Worm (Caenorhabditis elegans) whole organism, L4 larva: Measurements from ENCODE around the gene C34H4.5.

Experiments
- F44E2.7 ChIP-seq: fragments of 200-800 bp; sonication (Bioruptor generic); IDR thresholded peaks from 2 replicates; pipeline ENCODE4 v2.1.2; 2022; ENCODE audit warnings: missing genetic modification characterization, missing compliant biosample characterization
- T20F7.1 ChIP-seq: fragments of 200-800 bp; sonication (Bioruptor generic); optimal IDR thresholded peaks from 2 replicates; lab custom pipeline; 2018; ENCODE audit warnings: mild to moderate bottlenecking, missing genetic modification characterization, missing compliant biosample characterization
- Y48G9A.11 ChIP-seq: fragments of 200-800 bp; sonication (Bioruptor generic); IDR thresholded peaks from 2 replicates; pipeline ENCODE4 v1.3.6; 2022; ENCODE audit warnings: missing genetic modification reagents, missing genetic modification characterization, missing compliant biosample characterization
- Y75B8A.6 ChIP-seq: fragments of 200-800 bp; sonication (Bioruptor generic); IDR thresholded peaks from 2 replicates; pipeline ENCODE4 v1.3.6; 2022; ENCODE audit warnings: missing genetic modification reagents, missing genetic modification characterization, missing compliant biosample characterization
- aha-1 ChIP-seq: fragments of 150-350 bp; peaks from one replicate; lab custom pipeline; 2014; ENCODE audit warnings: missing biosample characterization, missing genetic modification characterization
- aly-2 ChIP-seq: sonication (generic microtip); optimal IDR thresholded peaks from 2 replicates; lab custom pipeline; 2018; ENCODE audit warnings: missing biosample characterization, missing genetic modification characterization
- arid-1 ChIP-seq: fragments of 200-800 bp; sonication (Bioruptor generic); conservative IDR thresholded peaks from 2 replicates; pipeline ENCODE4 v1.3.6; 2022; ENCODE audit warnings: missing genetic modification reagents, missing genetic modification characterization, missing compliant biosample characterization
- ceh-32 ChIP-seq: sonication (generic microtip); optimal IDR thresholded peaks from 2 replicates; lab custom pipeline; 2016; ENCODE audit warnings: mild to moderate bottlenecking, missing genetic modification characterization, missing compliant biosample characterization; ENCODE audit not compliant: poor library complexity
- ceh-44 ChIP-seq: fragments of 200-800 bp; sonication (Bioruptor generic); IDR thresholded peaks from 2 replicates; pipeline ENCODE4 v1.3.6; 2022; ENCODE audit warnings: missing genetic modification reagents, missing genetic modification characterization, missing compliant biosample characterization
- ceh-82 ChIP-seq: sonication (generic microtip); optimal IDR thresholded peaks from 2 replicates; lab custom pipeline; 2017; ENCODE audit warnings: missing biosample characterization, missing genetic modification characterization
- ces-1 ChIP-seq: fragments of 150-350 bp; sonication (generic microtip); optimal IDR thresholded peaks from 4 replicates; lab custom pipeline; 2014; ENCODE audit warnings: missing biosample characterization, missing genetic modification reagents, missing genetic modification characterization
- ctbp-1 ChIP-seq: fragments of 200-800 bp; sonication (Bioruptor generic); IDR thresholded peaks from 2 replicates; pipeline ENCODE4 v1.3.6; 2022; ENCODE audit warnings: missing genetic modification reagents, missing genetic modification characterization, missing compliant biosample characterization
- daf-16 ChIP-seq, 3 experiments: sonication (generic microtip); optimal IDR thresholded peaks; 2 replicates each; lab custom pipeline; 2016 to 2017; ENCODE audit warnings: missing genetic modification characterization in 3 of 3, missing genetic modification reagents in 3 of 3, mild to moderate bottlenecking in 2 of 3, missing compliant biosample characterization in 2 of 3, missing biosample characterization in 1 of 3, moderate library complexity in 1 of 3
- dmd-6 ChIP-seq: fragments of 200-800 bp; sonication (Bioruptor generic); IDR thresholded peaks from 2 replicates; pipeline ENCODE4 v1.3.6; 2022; ENCODE audit warnings: missing genetic modification reagents, missing genetic modification characterization, missing compliant biosample characterization
- dmd-9 ChIP-seq: fragments of 200-800 bp; sonication (Bioruptor generic); IDR thresholded peaks from 2 replicates; pipeline ENCODE4 v1.3.6; 2022; ENCODE audit warnings: missing genetic modification reagents, missing genetic modification characterization, missing compliant biosample characterization
- dpl-1 ChIP-seq: fragments of 150-350 bp; optimal IDR thresholded peaks from 2 replicates; lab custom pipeline; 2014; ENCODE audit warnings: missing biosample characterization, missing genetic modification reagents, missing genetic modification characterization
- egl-43 ChIP-seq: fragments of 200-800 bp; sonication (Bioruptor generic); IDR thresholded peaks from 2 replicates; pipeline ENCODE4 v1.3.6; 2022; ENCODE audit warnings: missing genetic modification reagents, missing genetic modification characterization, missing compliant biosample characterization
- hlh-11 ChIP-seq: fragments of 200-800 bp; sonication (Bioruptor generic); optimal IDR thresholded peaks from 2 replicates; lab custom pipeline; 2018; ENCODE audit warnings: mild to moderate bottlenecking, missing genetic modification characterization, missing compliant biosample characterization
- hmg-1.1 ChIP-seq: fragments of 200-800 bp; sonication (Bioruptor generic); IDR thresholded peaks from 2 replicates; pipeline ENCODE4 v1.3.6; 2022; ENCODE audit warnings: missing genetic modification reagents, missing genetic modification characterization, missing compliant biosample characterization
- jun-1 ChIP-seq: fragments of 150-350 bp; optimal IDR thresholded peaks from 2 replicates; lab custom pipeline; 2014; ENCODE audit warnings: missing biosample characterization, missing genetic modification reagents, missing genetic modification characterization
- lim-7 ChIP-seq: fragments of 200-800 bp; sonication (Bioruptor generic); IDR thresholded peaks from 2 replicates; pipeline ENCODE4 v1.3.6; 2022; ENCODE audit warnings: missing genetic modification characterization, missing compliant biosample characterization
- lin-1 ChIP-seq: fragments of 200-800 bp; sonication (Bioruptor generic); IDR thresholded peaks from 2 replicates; pipeline ENCODE4 v1.3.6; 2022; ENCODE audit warnings: missing genetic modification reagents, missing genetic modification characterization, missing compliant biosample characterization
- lin-13 ChIP-seq: fragments of 150-350 bp; optimal IDR thresholded peaks from 2 replicates; lab custom pipeline; 2014; ENCODE audit warnings: missing biosample characterization, missing genetic modification reagents, missing genetic modification characterization
- lin-15B ChIP-seq: fragments of 150-350 bp; sonication (generic microtip); optimal IDR thresholded peaks from 3 replicates; lab custom pipeline; 2014; ENCODE audit warnings: missing biosample characterization, missing genetic modification characterization
- lin-39 ChIP-seq: fragments of 150-350 bp; optimal IDR thresholded peaks from 2 replicates; lab custom pipeline; 2014; ENCODE audit warnings: missing biosample characterization, missing genetic modification reagents, missing genetic modification characterization
- lir-3 ChIP-seq: sonication (generic microtip); optimal IDR thresholded peaks from 2 replicates; lab custom pipeline; 2016; ENCODE audit warnings: mild to moderate bottlenecking, missing genetic modification characterization, missing compliant biosample characterization
- madf-5 ChIP-seq, 2 experiments: fragments of 200-800 bp; sonication (Bioruptor generic); IDR thresholded peaks; 2 replicates each; pipeline ENCODE4 v1.3.6; 2022; ENCODE audit warnings: missing compliant biosample characterization in 2 of 2, missing genetic modification characterization in 2 of 2
- madf-9 ChIP-seq: fragments of 200-800 bp; sonication (Bioruptor generic); conservative IDR thresholded peaks from 2 replicates; pipeline ENCODE4 v1.3.6; 2022; ENCODE audit warnings: missing genetic modification reagents, missing genetic modification characterization, missing compliant biosample characterization
- mes-2 ChIP-seq: sonication (generic microtip); optimal IDR thresholded peaks from 2 replicates; lab custom pipeline; 2016; ENCODE audit warnings: missing genotype, mild to moderate bottlenecking, missing genetic modification characterization, missing compliant biosample characterization; ENCODE audit not compliant: poor library complexity, severe bottlenecking
- nhr-102 ChIP-seq: sonication (generic microtip); optimal IDR thresholded peaks from 2 replicates; lab custom pipeline; 2016; ENCODE audit warnings: mild to moderate bottlenecking, missing genetic modification characterization, moderate library complexity, missing compliant biosample characterization
- nhr-11 ChIP-seq: fragments of 150-350 bp; optimal IDR thresholded peaks from 2 replicates; lab custom pipeline; 2014; ENCODE audit warnings: missing biosample characterization, missing genetic modification characterization
- nhr-25 ChIP-seq: sonication (generic microtip); optimal IDR thresholded peaks from 2 replicates; lab custom pipeline; 2017; ENCODE audit warnings: missing genetic modification characterization, mild to moderate bottlenecking, missing compliant biosample characterization, antibody characterized with exemption, moderate library complexity, borderline replicate concordance; ENCODE audit not compliant: insufficient read depth
- nhr-28 ChIP-seq: fragments of 150-350 bp; optimal IDR thresholded peaks from 2 replicates; lab custom pipeline; 2014; ENCODE audit warnings: missing biosample characterization, missing genetic modification characterization
- pha-4 ChIP-seq, 2 experiments: fragments of 150-350 bp in 1 of 2; fragments of 200-800 bp in 1 of 2; sonication (Bioruptor generic) in 1 of 2; IDR thresholded peaks in 1 of 2; optimal IDR thresholded peaks in 1 of 2; 2 replicates each; pipeline versions ENCODE4 v1.3.6 to Lab custom; 2014 to 2022; ENCODE audit warnings: missing genetic modification characterization in 2 of 2, missing genetic modification reagents in 2 of 2, missing biosample characterization in 1 of 2, missing compliant biosample characterization in 1 of 2
- php-3 ChIP-seq: fragments of 200-800 bp; sonication (Bioruptor generic); IDR thresholded peaks from 2 replicates; pipeline ENCODE4 v1.3.6; 2022; ENCODE audit warnings: missing genetic modification reagents, missing genetic modification characterization, missing compliant biosample characterization
- pqm-1 ChIP-seq: sonication (generic microtip); optimal IDR thresholded peaks from 2 replicates; lab custom pipeline; 2017; ENCODE audit warnings: missing biosample characterization, missing genetic modification characterization
- rbr-2 ChIP-seq: sonication (generic microtip); optimal IDR thresholded peaks from 2 replicates; lab custom pipeline; 2016; ENCODE audit warnings: missing genotype, missing genetic modification characterization, missing compliant biosample characterization
- sdz-12 ChIP-seq: fragments of 200-800 bp; sonication (Bioruptor generic); optimal IDR thresholded peaks from 2 replicates; lab custom pipeline; 2018; ENCODE audit warnings: mild to moderate bottlenecking, missing genetic modification characterization, missing compliant biosample characterization
- spr-3 ChIP-seq: fragments of 200-800 bp; sonication (Bioruptor generic); optimal IDR thresholded peaks from 2 replicates; lab custom pipeline; 2018; ENCODE audit warnings: mild to moderate bottlenecking, missing genetic modification characterization, missing compliant biosample characterization
- unc-62 ChIP-seq, 3 experiments: fragments of 150-350 bp in 1 of 3; sonication (generic microtip); optimal IDR thresholded peaks in 2 of 3; peaks in 1 of 3; 1 replicate in 1 of 3; 2 replicates in 2 of 3; lab custom pipeline; 2014 to 2017; ENCODE audit warnings: missing biosample characterization in 3 of 3, missing genetic modification characterization in 3 of 3, missing genetic modification reagents in 3 of 3, missing genotype in 1 of 3
- zip-11 ChIP-seq: fragments of 200-800 bp; sonication (Bioruptor generic); IDR thresholded peaks from 2 replicates; pipeline ENCODE4 v1.3.6; 2022; ENCODE audit warnings: missing genetic modification characterization, missing compliant biosample characterization
- zip-2 ChIP-seq: fragments of 150-350 bp; optimal IDR thresholded peaks from 2 replicates; lab custom pipeline; 2014; ENCODE audit warnings: missing biosample characterization, missing genetic modification characterization
- ztf-11 ChIP-seq: fragments of 150-350 bp; optimal IDR thresholded peaks from 2 replicates; lab custom pipeline; 2014; ENCODE audit warnings: missing biosample characterization, missing genetic modification characterization
- ztf-7 ChIP-seq: fragments of 150-350 bp; optimal IDR thresholded peaks from 2 replicates; lab custom pipeline; 2014; ENCODE audit warnings: missing biosample characterization, missing genetic modification characterization

C34H4.5 gene

ce11 chrIV:1497448-1497847, 52.6 kb downstream of the C34H4.5 start, which contains the start of gene hxk-3 (continued):
- TF ChIP-seq lin-1 (GFP tag; lab: Robert Waterston, UW) (no peak), ctbp-1 (GFP tag; lab: Robert Waterston, UW) (no peak), dmd-9 (GFP tag; lab: Robert Waterston, UW) (no peak), jun-1 (tag; lab: Kevin White, UChicago) (no peak), madf-5 (GFP tag; IDR thresholded peaks at IDR 0.05; lab: Robert Waterston, UW) (no peak), zip-2 (tag; lab: Kevin White, UChicago) (no peak), ceh-82 (tag; lab: Kevin White, UChicago) (no peak), ces-1 (GFP tag; lab: Kevin White, UChicago) (no peak), pha-4 (GFP tag; IDR thresholded peaks at IDR 0.05; lab: Robert Waterston, UW) (no peak), pha-4 (tag; optimal IDR thresholded peaks at IDR 0.05; lab: Kevin White, UChicago) (no peak), hlh-11 (tag; lab: Kevin White, UChicago) (peak; percentile 82), T20F7.1 (GFP tag; lab: Kevin White, UChicago) (no peak), Y75B8A.6 (GFP tag; lab: Robert Waterston, UW) (no peak), dpl-1 (GFP tag; lab: Kevin White, UChicago) (peak; percentile 47), hmg-1.1 (GFP tag; lab: Robert Waterston, UW) (peak; percentile 82), F44E2.7 (GFP tag; lab: Robert Waterston, UW) (no peak)

DNA sequence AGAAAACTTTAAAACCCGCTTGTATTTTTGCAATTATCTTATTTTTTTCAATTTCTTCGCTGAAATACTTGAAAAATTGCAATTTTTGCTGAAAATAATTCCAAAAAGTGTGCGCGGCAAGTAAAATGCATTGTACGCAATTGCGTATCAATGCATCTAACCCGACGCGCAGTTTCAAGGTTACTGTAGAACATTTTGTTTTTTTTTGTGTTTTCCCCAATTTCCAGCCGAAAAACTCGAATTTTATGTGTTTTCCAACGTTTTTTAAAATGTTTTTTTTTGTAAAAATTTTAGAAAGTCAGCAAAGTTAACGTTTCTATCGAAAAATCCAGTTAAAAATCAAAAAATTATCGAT, 53.4 kb downstream of the C34H4.5 start:
- TF ChIP-seq unc-62 (GFP tag; optimal IDR thresholded peaks at IDR 0.05 in 1 of 2; lab: Kevin White, UChicago) (peak in 1 of 2 experiments; percentile 14), unc-62 (tag; optimal IDR thresholded peaks at IDR 0.05; lab: Kevin White, UChicago) (no peak), ztf-11 (no peak), nhr-102 (tag; lab: Kevin White, UChicago) (no peak)

DNA sequence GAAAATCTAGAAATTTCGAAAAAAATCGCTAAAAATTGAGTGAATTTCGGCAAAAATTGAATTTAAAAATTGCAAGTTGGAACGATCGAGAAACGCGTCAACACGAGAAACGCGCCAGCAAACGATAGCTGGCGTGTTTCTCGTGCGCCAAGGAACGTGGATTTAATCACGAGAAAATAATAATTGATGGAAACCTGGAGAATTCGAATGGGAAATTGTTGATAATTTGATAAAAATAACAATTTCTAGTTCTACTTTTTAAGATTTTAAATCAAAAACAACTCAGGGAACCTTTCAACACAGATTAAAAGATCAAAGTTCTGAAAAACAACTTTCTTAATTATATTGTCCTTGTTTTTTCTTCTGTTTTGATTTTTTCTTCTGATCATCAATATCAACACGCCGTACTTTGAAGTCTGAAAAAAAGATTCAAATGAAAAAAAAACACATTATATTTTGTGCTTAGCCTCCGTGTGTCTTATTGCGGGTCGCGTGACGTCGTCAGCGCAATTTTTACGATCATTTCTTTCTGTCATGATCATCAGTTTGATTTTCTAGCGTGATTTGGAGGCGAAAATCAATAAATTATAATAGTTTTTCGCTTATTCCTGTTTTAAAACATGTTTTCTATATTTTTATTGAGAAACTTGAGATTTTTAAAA, 53.9 kb downstream of the C34H4.5 start, which contains the start of gene npp-20:
Gene npp-20 (minus strand): TSS at position 6 of the 662 bp plus-strand sequence.
- TF ChIP-seq egl-43 (GFP tag; lab: Robert Waterston, UW) (no peak), nhr-11 (peak; percentile 1), madf-9 (GFP tag; lab: Robert Waterston, UW) (no peak), madf-5 (GFP tag; IDR thresholded peaks at IDR 0.05; lab: Robert Waterston, UW) (no peak), zip-2 (tag; lab: Kevin White, UChicago) (no peak), spr-3 (GFP tag; lab: Kevin White, UChicago) (no peak), sdz-12 (no peak), lin-15B (tag; lab: Kevin White, UChicago) (no peak), ztf-7 (tag; lab: Kevin White, UChicago) (no peak), aly-2 (tag; lab: Kevin White, UChicago) (no peak), php-3 (GFP tag; lab: Robert Waterston, UW) (peak; percentile 52; the same call in 1 of the 2 replicates), pqm-1 (tag; lab: Kevin White, UChicago) (no peak), Y48G9A.11 (no peak), nhr-28 (tag; lab: Kevin White, UChicago) (peak; percentile 62), pha-4 (GFP tag; IDR thresholded peaks at IDR 0.05; lab: Robert Waterston, UW) (no peak), pha-4 (tag; optimal IDR thresholded peaks at IDR 0.05; lab: Kevin White, UChicago) (no peak), ceh-32 (tag; lab: Kevin White, UChicago) (no peak), lir-3 (tag; lab: Kevin White, UChicago) (no peak), F44E2.7 (GFP tag; lab: Robert Waterston, UW) (no peak), aha-1 (tag; lab: Kevin White, UChicago) (peak; percentile 99), ceh-44 (no peak), rbr-2 (tag; lab: Kevin White, UChicago) (peak; percentile 40), daf-16 (GFP tag; optimal IDR thresholded peaks at IDR 0.05; lab: Kevin White, UChicago) (no peak), daf-16 (tag; optimal IDR thresholded peaks at IDR 0.05; lab: Kevin White, UChicago) (peak; percentile 21), lin-39 (tag; lab: Kevin White, UChicago) (no peak), mes-2 (peak; percentile 64), lin-13 (peak; percentile 15), dmd-6 (GFP tag; lab: Robert Waterston, UW) (peak; percentile 22; the same call in 1 of the 2 replicates), nhr-102 (tag; lab: Kevin White, UChicago) (peak; percentile 41), lim-7 (GFP tag; lab: Robert Waterston, UW) (no peak), arid-1 (GFP tag; lab: Robert Waterston, UW) (no peak), nhr-25 (tag; lab: Kevin White, UChicago) (no peak), zip-11 (GFP tag; lab: Robert Waterston, UW) (no peak)
